Fruit fly (Drosophila melanogaster) whole organism, embryonic: ENCODE measurements around the gene Shc.

Source experiments
- ATbp ChIP-seq: fragments of 200-800 bp; sonication (Bioruptor generic); optimal IDR thresholded peaks from 2 replicates; lab custom pipeline; 2017; ENCODE audit warnings: missing biosample characterization, mild to moderate bottlenecking, missing genetic modification characterization, missing genetic modification reagents
- CG12104 ChIP-seq: fragments of 200-800 bp; sonication (Bioruptor generic); optimal IDR thresholded peaks from 3 replicates; lab custom pipeline; 2016; ENCODE audit warnings: missing biosample characterization, missing genetic modification characterization
- CG15479 ChIP-seq: fragments of 200-800 bp; sonication (Bioruptor generic); optimal IDR thresholded peaks from 3 replicates; lab custom pipeline; 2019; ENCODE audit warnings: missing biosample characterization, mild to moderate bottlenecking, missing genetic modification characterization, moderate library complexity
- CG1603 ChIP-seq: fragments of 200-800 bp; sonication (Bioruptor generic); optimal IDR thresholded peaks from 2 replicates; lab custom pipeline; 2019; ENCODE audit warnings: missing biosample characterization, mild to moderate bottlenecking, missing genetic modification characterization, moderate library complexity
- CG16815 ChIP-seq: fragments of 200-800 bp; sonication (Bioruptor generic); optimal IDR thresholded peaks from 3 replicates; lab custom pipeline; 2017; ENCODE audit warnings: missing biosample characterization, mild to moderate bottlenecking, missing genetic modification characterization
- CG2120 ChIP-seq: fragments of 200-800 bp; sonication (Bioruptor generic); optimal IDR thresholded peaks from 3 replicates; lab custom pipeline; 2016; ENCODE audit warnings: missing biosample characterization, missing genetic modification characterization
- CG2129 ChIP-seq: fragments of 200-800 bp; sonication (Bioruptor generic); IDR thresholded peaks from 2 replicates; pipeline ENCODE4 v1.3.6; 2022; ENCODE audit warnings: missing biosample characterization, missing genetic modification characterization; ENCODE audit not compliant: partially characterized antibody
- CG34376 ChIP-seq: fragments of 200-800 bp; sonication (Bioruptor generic); optimal IDR thresholded peaks from 2 replicates; lab custom pipeline; 2018; ENCODE audit warnings: missing biosample characterization, mild to moderate bottlenecking, missing genetic modification characterization
- CG4360 ChIP-seq: fragments of 200-800 bp; sonication (Bioruptor generic); IDR thresholded peaks from 2 replicates; pipeline ENCODE4 v1.3.6; 2022; ENCODE audit warnings: missing biosample characterization, missing genetic modification characterization
- CG7556 ChIP-seq: fragments of 200-800 bp; sonication (Bioruptor generic); optimal IDR thresholded peaks from 2 replicates; lab custom pipeline; 2017; ENCODE audit warnings: missing biosample characterization, mild to moderate bottlenecking, missing genetic modification characterization
- CG8944 ChIP-seq: fragments of 200-800 bp; sonication (Bioruptor generic); optimal IDR thresholded peaks from 3 replicates; lab custom pipeline; 2016; ENCODE audit warnings: missing biosample characterization, missing genetic modification characterization
- CoRest ChIP-seq: fragments of 200-800 bp; sonication (Bioruptor generic); optimal IDR thresholded peaks from 3 replicates; lab custom pipeline; 2018; ENCODE audit warnings: missing biosample characterization, mild to moderate bottlenecking, missing genetic modification characterization, moderate library complexity
- D ChIP-seq, 2 experiments: fragments of 200-800 bp in 1 of 2; fragments of >200 bp in 1 of 2; sonication (Bioruptor generic) in 1 of 2; optimal IDR thresholded peaks; 2 replicates in 1 of 2; 3 replicates in 1 of 2; lab custom pipeline; 2017; ENCODE audit warnings: mild to moderate bottlenecking in 1 of 2, missing biosample characterization in 1 of 2, missing genetic modification characterization in 1 of 2, missing genetic modification reagents in 1 of 2
- Drgx ChIP-seq: fragments of 200-800 bp; sonication (Bioruptor generic); IDR thresholded peaks from 2 replicates; pipeline ENCODE4 v1.3.6; 2022; ENCODE audit warnings: missing biosample characterization, missing genetic modification characterization
- Elba2 ChIP-seq: fragments of 200-800 bp; sonication (Bioruptor generic); optimal IDR thresholded peaks from 3 replicates; lab custom pipeline; 2016; ENCODE audit warnings: missing biosample characterization, missing genetic modification characterization
- Ets65A ChIP-seq: fragments of 200-800 bp; sonication (Bioruptor generic); peaks from one replicate; lab custom pipeline; 2016; ENCODE audit warnings: missing biosample characterization, missing genetic modification characterization
- Hr51 ChIP-seq, 2 experiments: fragments of 200-800 bp; sonication (Bioruptor generic); optimal IDR thresholded peaks; 2 replicates in 1 of 2; 3 replicates in 1 of 2; lab custom pipeline; 2016 to 2018; ENCODE audit warnings: missing biosample characterization in 2 of 2, missing genetic modification characterization in 2 of 2, mild to moderate bottlenecking in 1 of 2, moderate library complexity in 1 of 2
- Med ChIP-seq: fragments of 200-800 bp; sonication (Bioruptor generic); peaks from one replicate; lab custom pipeline; 2016; ENCODE audit warnings: missing biosample characterization, missing genetic modification characterization, mild to moderate bottlenecking, inconsistent platforms, moderate library complexity
- Spps ChIP-seq: fragments of 200-800 bp; sonication (Bioruptor generic); optimal IDR thresholded peaks from 2 replicates; lab custom pipeline; 2018; ENCODE audit warnings: missing biosample characterization, mild to moderate bottlenecking, missing genetic modification characterization
- Trl ChIP-seq, 3 experiments: fragments of >200 bp in 2 of 3; fragments of 200-800 bp in 1 of 3; sonication (Bioruptor generic) in 1 of 3; optimal IDR thresholded peaks; 2 replicates in 1 of 3; 3 replicates in 2 of 3; lab custom pipeline; 2016 to 2017; ENCODE audit warnings: missing biosample characterization in 1 of 3, missing genetic modification characterization in 1 of 3
- abd-A ChIP-seq: fragments of 200-800 bp; sonication (Bioruptor generic); optimal IDR thresholded peaks from 3 replicates; lab custom pipeline; 2019; ENCODE audit warnings: missing biosample characterization, mild to moderate bottlenecking, missing genetic modification characterization, moderate library complexity
- amos ChIP-seq: fragments of 200-800 bp; sonication (Bioruptor generic); IDR thresholded peaks from 2 replicates; pipeline ENCODE4 v1.3.6; 2022; ENCODE audit warnings: missing biosample characterization, missing genetic modification characterization; ENCODE audit not compliant: partially characterized antibody
- bbx ChIP-seq: fragments of 200-800 bp; sonication (Bioruptor generic); IDR thresholded peaks from 2 replicates; pipeline ENCODE4 v1.3.6; 2022; ENCODE audit warnings: missing biosample characterization, missing genetic modification characterization; ENCODE audit not compliant: partially characterized antibody
- bsh ChIP-seq, 2 experiments: fragments of 200-800 bp; sonication (Bioruptor generic); optimal IDR thresholded peaks; 2 replicates each; lab custom pipeline; 2017 to 2018; ENCODE audit warnings: mild to moderate bottlenecking in 2 of 2, missing biosample characterization in 2 of 2, missing genetic modification characterization in 2 of 2, moderate library complexity in 1 of 2
- caup ChIP-seq: fragments of 200-800 bp; sonication (Bioruptor generic); optimal IDR thresholded peaks from 3 replicates; lab custom pipeline; 2017; ENCODE audit warnings: missing biosample characterization, mild to moderate bottlenecking, missing genetic modification characterization, moderate library complexity; ENCODE audit not compliant: severe bottlenecking
- cg ChIP-seq: fragments of 200-800 bp; sonication (Bioruptor generic); optimal IDR thresholded peaks from 3 replicates; lab custom pipeline; 2019; ENCODE audit warnings: missing biosample characterization, mild to moderate bottlenecking, missing genetic modification characterization, moderate library complexity
- da ChIP-seq: fragments of 200-800 bp; sonication (Bioruptor generic); optimal IDR thresholded peaks from 2 replicates; lab custom pipeline; 2016; ENCODE audit warnings: missing biosample characterization, missing genetic modification characterization
- esg ChIP-seq: fragments of 200-800 bp; sonication (Bioruptor generic); conservative IDR thresholded peaks from 2 replicates; pipeline ENCODE4 v1.3.6; 2022; ENCODE audit warnings: missing biosample characterization, missing genetic modification characterization
- fd102C ChIP-seq: fragments of 200-800 bp; sonication (Bioruptor generic); optimal IDR thresholded peaks from 2 replicates; lab custom pipeline; 2018; ENCODE audit warnings: missing biosample characterization, mild to moderate bottlenecking, missing genetic modification characterization, moderate library complexity
- fd64A ChIP-seq: fragments of 200-800 bp; sonication (Bioruptor generic); optimal IDR thresholded peaks from 3 replicates; lab custom pipeline; 2018; ENCODE audit warnings: missing biosample characterization, mild to moderate bottlenecking, missing genetic modification characterization
- ind ChIP-seq: fragments of 200-800 bp; sonication (Bioruptor generic); optimal IDR thresholded peaks from 3 replicates; lab custom pipeline; 2016; ENCODE audit warnings: missing biosample characterization, missing genetic modification characterization
- maf-S ChIP-seq: fragments of 200-800 bp; sonication (Bioruptor generic); optimal IDR thresholded peaks from 2 replicates; lab custom pipeline; 2016; ENCODE audit warnings: missing biosample characterization, missing genetic modification characterization
- mirr ChIP-seq: fragments of 200-800 bp; sonication (Bioruptor generic); optimal IDR thresholded peaks from 3 replicates; lab custom pipeline; 2018; ENCODE audit warnings: missing biosample characterization, mild to moderate bottlenecking, missing genetic modification characterization
- nmo ChIP-seq: fragments of 200-800 bp; sonication (Bioruptor generic); optimal IDR thresholded peaks from 2 replicates; lab custom pipeline; 2018; ENCODE audit warnings: missing biosample characterization, mild to moderate bottlenecking, missing genetic modification characterization, moderate library complexity
- nom ChIP-seq: fragments of 200-800 bp; sonication (Bioruptor generic); optimal IDR thresholded peaks from 2 replicates; lab custom pipeline; 2017; ENCODE audit warnings: missing biosample characterization, missing genetic modification characterization, mild to moderate bottlenecking, moderate library complexity, missing genetic modification reagents
- sim ChIP-seq: fragments of 200-800 bp; sonication (Bioruptor generic); IDR thresholded peaks from 2 replicates; pipeline ENCODE4 v1.3.6; 2022; ENCODE audit warnings: missing biosample characterization, missing genetic modification characterization
- slp2 ChIP-seq: fragments of 200-800 bp; sonication (Bioruptor generic); optimal IDR thresholded peaks from 2 replicates; lab custom pipeline; 2016; ENCODE audit warnings: missing biosample characterization, missing genetic modification characterization
- sqz ChIP-seq: fragments of 200-800 bp; sonication (Bioruptor generic); optimal IDR thresholded peaks from 3 replicates; lab custom pipeline; 2018; ENCODE audit warnings: missing biosample characterization, mild to moderate bottlenecking, missing genetic modification characterization
- tll ChIP-seq, 2 experiments: fragments of 200-800 bp in 1 of 2; fragments of >200 bp in 1 of 2; sonication (Bioruptor generic) in 1 of 2; optimal IDR thresholded peaks; 2 replicates each; lab custom pipeline; 2017 to 2019; ENCODE audit warnings: missing biosample characterization in 2 of 2, missing genetic modification characterization in 2 of 2, mild to moderate bottlenecking in 1 of 2, moderate library complexity in 1 of 2
- trem ChIP-seq: fragments of 200-800 bp; optimal IDR thresholded peaks from 3 replicates; lab custom pipeline; 2019; ENCODE audit warnings: missing biosample characterization, mild to moderate bottlenecking, missing genetic modification characterization, moderate library complexity
- twi ChIP-seq: fragments of 200-800 bp; optimal IDR thresholded peaks from 2 replicates; lab custom pipeline; 2019; ENCODE audit warnings: missing biosample characterization, mild to moderate bottlenecking, missing genetic modification characterization, moderate library complexity
- unpg ChIP-seq: fragments of 200-800 bp; sonication (Bioruptor generic); optimal IDR thresholded peaks from 3 replicates; lab custom pipeline; 2018; ENCODE audit warnings: missing biosample characterization, mild to moderate bottlenecking, missing genetic modification characterization, moderate library complexity
- vfl ChIP-seq: fragments of 200-800 bp; sonication (Bioruptor generic); optimal IDR thresholded peaks from 2 replicates; lab custom pipeline; 2016; ENCODE audit warnings: missing biosample characterization, missing genetic modification characterization
- zen ChIP-seq: fragments of 200-800 bp; sonication (Bioruptor generic); optimal IDR thresholded peaks from 3 replicates; lab custom pipeline; 2018; ENCODE audit warnings: missing biosample characterization, mild to moderate bottlenecking, missing genetic modification characterization, moderate library complexity

Shc gene

DNA sequence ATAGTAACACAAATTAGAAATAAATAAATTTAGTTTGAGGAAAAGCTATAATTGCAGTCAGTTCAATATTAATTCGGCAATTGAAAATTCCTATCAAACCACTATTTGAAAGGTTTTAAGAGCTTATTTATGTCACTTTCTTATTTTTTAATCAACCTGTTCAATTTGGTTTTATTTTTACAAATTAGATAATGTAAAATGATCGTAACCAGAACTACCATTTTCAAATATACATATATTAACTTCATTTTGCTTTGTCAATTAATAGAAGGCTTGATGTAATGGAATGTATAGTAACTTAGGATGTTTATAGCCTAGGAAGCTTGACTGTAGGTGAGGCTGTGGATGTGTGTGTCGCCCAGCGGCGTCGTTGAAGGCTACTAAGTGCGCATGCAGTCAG lies 39.8 kb downstream of the Shc start (continued):
- peak; percentile 37 for TF ChIP-seq CG34376
- TF ChIP-seq CG2120 (GFP tag; lab: Kevin White, UChicago) = peak; percentile 47
- TF ChIP-seq unpg = peak; percentile 27
- no peak for TF ChIP-seq sim

DNA sequence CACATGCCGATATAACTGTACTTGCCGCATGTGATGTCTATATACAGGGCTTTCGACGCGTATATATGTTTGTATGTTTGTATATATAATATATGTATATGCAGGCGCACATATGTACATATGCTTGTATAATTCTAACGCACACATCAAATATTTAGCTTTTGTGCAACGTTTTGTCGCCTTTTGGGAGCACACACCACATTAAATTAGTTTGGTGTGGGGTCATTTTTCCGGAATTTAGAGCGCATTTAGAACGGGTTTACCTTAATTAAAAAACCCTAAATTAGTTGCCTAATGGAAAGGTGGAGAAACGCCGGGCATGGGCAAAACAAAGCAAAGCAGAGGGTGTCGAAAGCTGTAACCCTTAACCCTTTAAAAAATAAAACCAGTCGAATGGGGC lies 40.5 kb downstream of the Shc start:
- TF ChIP-seq caup (GFP tag; lab: Kevin White, UChicago) (no peak), CG7556 (GFP tag; lab: Kevin White, UChicago) (no peak), nmo (GFP tag; lab: Kevin White, UChicago) (no peak), Ets65A (GFP tag; lab: Kevin White, UChicago) (peak; percentile 68)

dm6 chr3L:9467763-9468206 lies 41.0 kb downstream of the Shc start:
- TF ChIP-seq nom (GFP tag; lab: Kevin White, UChicago) = peak; percentile 87
- no peak for TF ChIP-seq da (GFP tag; lab: Kevin White, UChicago)
- TF ChIP-seq bsh (GFP tag; optimal IDR thresholded peaks at IDR 0.05; lab: Kevin White, UChicago) = peak in 1 of 2 experiments; percentile 59
- TF ChIP-seq D (optimal IDR thresholded peaks at IDR 0.05; lab: Kevin White, UChicago) = peak; percentile 26
- no peak for TF ChIP-seq D (GFP tag; optimal IDR thresholded peaks at IDR 0.05; lab: Kevin White, UChicago)
- TF ChIP-seq Med (GFP tag; lab: Kevin White, UChicago) = peak; percentile 70
- TF ChIP-seq zen = peak; percentile 38
- TF ChIP-seq Drgx (GFP tag; lab: Robert Waterston, UW) = peak; percentile 68
- peak; percentile 53 for TF ChIP-seq abd-A (tag; lab: Kevin White, UChicago)
- TF ChIP-seq mirr (GFP tag; lab: Kevin White, UChicago) = peak; percentile 46
- no peak for TF ChIP-seq Trl (optimal IDR thresholded peaks at IDR 0.05; lab: Kevin White, UChicago)
- no peak for TF ChIP-seq Trl (GFP tag; optimal IDR thresholded peaks at IDR 0.05; lab: Kevin White, UChicago)
- TF ChIP-seq CG15479 (GFP tag; lab: Kevin White, UChicago) = peak; percentile 36
- peak in 1 of 2 experiments; percentile 95 for TF ChIP-seq tll (GFP tag; optimal IDR thresholded peaks at IDR 0.05; lab: Kevin White, UChicago)
- TF ChIP-seq fd102C (GFP tag; lab: Kevin White, UChicago) = peak; percentile 62
- peak; percentile 7 for TF ChIP-seq fd64A
- peak; percentile 52 for TF ChIP-seq cg (GFP tag; lab: Kevin White, UChicago)
- peak; percentile 88 for TF ChIP-seq CG4360 (GFP tag; lab: Robert Waterston, UW)
- TF ChIP-seq sqz (GFP tag; lab: Kevin White, UChicago) = peak; percentile 13
- TF ChIP-seq Hr51 (GFP tag; optimal IDR thresholded peaks at IDR 0.05; lab: Kevin White, UChicago) = peak in 1 of 2 experiments; percentile 43
- TF ChIP-seq ATbp (GFP tag; lab: Kevin White, UChicago) = peak; percentile 2
- no peak for TF ChIP-seq CG8944 (GFP tag; lab: Kevin White, UChicago)
- TF ChIP-seq twi = no peak
- TF ChIP-seq Elba2 (GFP tag; lab: Kevin White, UChicago) = peak; percentile 73
- no peak for TF ChIP-seq maf-S (GFP tag; lab: Kevin White, UChicago)
- TF ChIP-seq, all 482 proteins: peak for 18

- TF ChIP-seq amos (GFP tag; lab: Robert Waterston, UW) (no peak), CG12104 (GFP tag; lab: Kevin White, UChicago) (peak; percentile 41), CG2129 (no peak), esg (no peak), slp2 (no peak), CoRest (tag; lab: Kevin White, UChicago) (peak; percentile 61), cg (GFP tag; lab: Kevin White, UChicago) (no peak), ind (GFP tag; lab: Kevin White, UChicago) (peak; percentile 34), CG16815 (GFP tag; lab: Kevin White, UChicago) (no peak), Spps (no peak), bbx (no peak), trem (no peak), CG1603 (no peak), vfl (GFP tag; lab: Kevin White, UChicago) (no peak)
These were observed 41.6 kb downstream of the Shc start for dm6 chr3L:9468261-9468890.
